Worm (Caenorhabditis elegans): ENCODE results near the gene ldp-1.

DNA sequence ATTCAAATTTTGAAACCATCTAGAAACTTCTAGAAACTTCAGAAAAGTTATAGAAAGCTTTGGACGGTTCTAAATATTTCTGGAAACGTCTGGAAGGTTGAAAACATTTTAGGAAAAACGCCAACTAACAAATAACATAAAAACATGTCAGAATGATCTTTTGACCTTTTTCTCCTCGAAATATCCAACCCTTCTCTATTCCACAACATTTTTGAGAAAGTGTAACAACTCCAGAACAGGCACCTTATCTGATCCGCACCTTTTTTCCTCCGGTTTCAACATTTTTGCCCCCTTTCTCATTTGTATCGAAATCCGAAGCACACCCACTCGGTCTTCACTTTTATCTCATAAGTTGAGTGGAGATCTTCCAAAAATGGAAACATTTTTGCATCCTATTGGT lies 17.0 kb upstream of the ldp-1 start, which contains the start of gene F22F7.3:
- TF ChIP-seq ceh-34 (tag; optimal IDR thresholded peaks at IDR 0.05) (no peak), hlh-6 (tag; optimal IDR thresholded peaks at IDR 0.05) (no peak), pag-3 (tag; optimal IDR thresholded peaks at IDR 0.05; ENCODE audit: borderline replicate concordance) (no peak), dve-1 (tag; optimal IDR thresholded peaks at IDR 0.05) (no peak), pqm-1 (tag; optimal IDR thresholded peaks at IDR 0.05) (no peak), mec-3 (tag; optimal IDR thresholded peaks at IDR 0.05; ENCODE audit: borderline replicate concordance) (no peak), sox-4 (tag; optimal IDR thresholded peaks at IDR 0.05) (no peak), ceh-19 (GFP tag; optimal IDR thresholded peaks at IDR 0.05) (no peak), ceh-14 (tag; optimal IDR thresholded peaks at IDR 0.05) (no peak), ets-4 (tag; optimal IDR thresholded peaks at IDR 0.05) (no peak)

All from whole organism, late embryonic.